Fruit fly (Drosophila melanogaster): ENCODE measurements around the gene CG4360.
A peak's percentile ranks its signal among the peaks of the same experiment; 100 is the strongest.

The CG4360 gene

DNA sequence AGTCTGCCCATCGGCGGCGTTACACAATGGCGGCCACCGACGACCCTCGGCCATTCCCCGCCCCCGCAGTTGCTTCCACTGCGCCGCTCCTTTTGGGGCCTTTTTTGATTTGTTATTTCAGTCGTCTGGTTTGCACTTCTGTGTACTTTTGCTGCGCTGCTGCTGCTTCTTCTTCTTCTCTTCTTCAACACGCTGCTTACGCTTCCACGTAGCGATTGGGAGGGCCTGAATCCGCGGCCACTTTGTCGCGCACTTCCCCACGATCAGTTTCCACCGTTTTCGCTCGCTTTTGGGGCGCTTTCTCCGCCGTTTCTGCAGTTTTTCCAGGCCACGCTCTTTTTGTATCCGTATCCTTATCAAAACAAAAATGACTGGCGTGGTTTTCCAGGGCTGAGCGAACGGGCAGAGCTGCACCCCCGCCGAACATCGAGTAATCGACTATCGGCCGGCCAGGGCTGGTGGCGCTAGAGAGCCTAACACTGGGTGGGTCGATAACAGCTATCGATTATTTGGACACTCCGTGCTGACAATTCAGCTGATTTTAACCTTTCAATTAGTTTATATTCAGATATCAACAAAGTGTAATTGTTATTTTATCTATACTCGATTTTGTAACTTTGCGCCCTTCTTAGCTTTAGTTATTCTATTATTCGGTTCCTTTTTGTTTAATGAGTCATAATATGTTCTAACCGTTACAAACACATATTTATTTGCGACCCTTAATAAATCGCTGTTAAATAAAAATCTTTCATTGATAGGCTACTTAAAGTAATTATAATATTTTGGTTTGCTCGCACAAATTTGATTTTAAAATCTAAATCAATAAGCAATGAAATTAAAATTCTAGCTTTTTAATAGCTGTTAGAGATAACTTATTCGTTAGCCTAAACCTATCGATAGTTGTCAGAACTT, at the start of gene CG4360, which contains the start of gene Sirt2 (continued):
- TF ChIP-seq gcm2 (GFP tag; optimal IDR thresholded peaks at IDR 0.05), result no peak
- no peak for TF ChIP-seq CG6765 (GFP tag; optimal IDR thresholded peaks at IDR 0.05)
- TF ChIP-seq inv (GFP tag; IDR thresholded peaks at IDR 0.05; ENCODE audit: partially characterized antibody), result peak; percentile 72
- no peak for TF ChIP-seq CrebB (tag; optimal IDR thresholded peaks at IDR 0.05)
- TF ChIP-seq dmrt11E (tag; optimal IDR thresholded peaks at IDR 0.05), result no peak
- no peak for TF ChIP-seq CG14667 (GFP tag; IDR thresholded peaks at IDR 0.05)
- peak; percentile 57; the same call in 1 of the 2 replicates for TF ChIP-seq chm (GFP tag; IDR thresholded peaks at IDR 0.05)
- TF ChIP-seq CG32532 (GFP tag; IDR thresholded peaks at IDR 0.05), result peak; percentile 72
- TF ChIP-seq sc (optimal IDR thresholded peaks at IDR 0.05), result no peak
- no peak for TF ChIP-seq sc (GFP tag; optimal IDR thresholded peaks at IDR 0.05)
- TF ChIP-seq Tbp (GFP tag; optimal IDR thresholded peaks at IDR 0.05), result no peak
- no peak for TF ChIP-seq CG3407 (GFP tag; optimal IDR thresholded peaks at IDR 0.05)
- TF ChIP-seq cad (GFP tag; optimal IDR thresholded peaks at IDR 0.05), result no peak
- TF ChIP-seq CG13287 (GFP tag; IDR thresholded peaks at IDR 0.05; ENCODE audit: partially characterized antibody), result peak; percentile 72
- no peak for TF ChIP-seq CG31365 (tag; optimal IDR thresholded peaks at IDR 0.05)
- TF ChIP-seq tio (GFP tag; optimal IDR thresholded peaks at IDR 0.05), result no peak
- 0 out of 2 replicates have a peak, but pooled peaks have one; percentile 44 for TF ChIP-seq rib (GFP tag; IDR thresholded peaks at IDR 0.05)
- TF ChIP-seq Drgx (GFP tag; IDR thresholded peaks at IDR 0.05), result no peak; the same call in 1 of the 2 replicates
- TF ChIP-seq gcm (GFP tag; optimal IDR thresholded peaks at IDR 0.05), result peak; percentile 15
- TF ChIP-seq CG8290 (GFP tag; optimal IDR thresholded peaks at IDR 0.05), result no peak
- TF ChIP-seq CG8290 (tag; optimal IDR thresholded peaks at IDR 0.05), result no peak
- TF ChIP-seq CG6254 (GFP tag; optimal IDR thresholded peaks at IDR 0.05), result no peak
- TF ChIP-seq nerfin-2 (GFP tag; IDR thresholded peaks at IDR 0.05; ENCODE audit: partially characterized antibody), result peak; percentile 69
- no peak for TF ChIP-seq B-H1 (GFP tag; IDR thresholded peaks at IDR 0.05)
- no peak for TF ChIP-seq schlank (tag; optimal IDR thresholded peaks at IDR 0.05)
- no peak for TF ChIP-seq CG15479 (GFP tag; optimal IDR thresholded peaks at IDR 0.05)
- peak in 1 of 2 experiments; percentile 12 for TF ChIP-seq tll (GFP tag; optimal IDR thresholded peaks at IDR 0.05)
- peak; percentile 6 for TF ChIP-seq CoRest (tag; optimal IDR thresholded peaks at IDR 0.05)
- TF ChIP-seq Six4 (GFP tag; optimal IDR thresholded peaks at IDR 0.05), result no peak
- peak; percentile 27 for TF ChIP-seq Dip3 (GFP tag; optimal IDR thresholded peaks at IDR 0.05)
- no peak for TF ChIP-seq disco-r (GFP tag; optimal IDR thresholded peaks at IDR 0.05)
- TF ChIP-seq CG10543 (GFP tag; optimal IDR thresholded peaks at IDR 0.05), result peak; percentile 47
- TF ChIP-seq jumu (GFP tag; optimal IDR thresholded peaks at IDR 0.05), result peak; percentile 50
- peak; percentile 64 for TF ChIP-seq CG13624 (GFP tag; optimal IDR thresholded peaks at IDR 0.05)
- peak; percentile 49 for TF ChIP-seq CG9876 (GFP tag; optimal IDR thresholded peaks at IDR 0.05)
- no peak for TF ChIP-seq nom (GFP tag; optimal IDR thresholded peaks at IDR 0.05)
- no peak for TF ChIP-seq CG6689 (GFP tag; IDR thresholded peaks at IDR 0.05)
- peak; percentile 44; the same call in 1 of the 2 replicates for TF ChIP-seq ssp (GFP tag; IDR thresholded peaks at IDR 0.05)
- peak; percentile 95 for TF ChIP-seq Med (GFP tag)
- no peak for TF ChIP-seq Hand (GFP tag; optimal IDR thresholded peaks at IDR 0.05)
- TF ChIP-seq Nf-YA (GFP tag; IDR thresholded peaks at IDR 0.05), result no peak
- no peak for TF ChIP-seq usp (GFP tag; optimal IDR thresholded peaks at IDR 0.05)
- peak; percentile 33; the same call in 1 of the 2 replicates for TF ChIP-seq sisA (GFP tag; IDR thresholded peaks at IDR 0.05)
- no peak for TF ChIP-seq CG18011 (GFP tag; optimal IDR thresholded peaks at IDR 0.05)
- TF ChIP-seq Jarid2 (GFP tag; optimal IDR thresholded peaks at IDR 0.05), result peak; percentile 12
- 0 out of 2 replicates have a peak, but pooled peaks have one; percentile 37 for TF ChIP-seq aop (GFP tag; IDR thresholded peaks at IDR 0.05)
- TF ChIP-seq hth (optimal IDR thresholded peaks at IDR 0.05), result no peak
- no peak for TF ChIP-seq fd64A (GFP tag; optimal IDR thresholded peaks at IDR 0.05)
- no peak for TF ChIP-seq CG11398 (GFP tag; optimal IDR thresholded peaks at IDR 0.05)

Measured in whole organism, embryonic.